Worm (Caenorhabditis elegans): ENCODE results near the gene ZK673.5.

ce11 chrII:10481824-10482556 lies 20.7 kb downstream of the ZK673.5 start, which contains the start of the genes clec-60 and ZK666.11:
- no peak for TF ChIP-seq pat-9 (tag; optimal IDR thresholded peaks at IDR 0.05)
- TF ChIP-seq nhr-11 (tag; optimal IDR thresholded peaks at IDR 0.05) = no peak
- no peak for TF ChIP-seq hlh-30 (tag; optimal IDR thresholded peaks at IDR 0.05; ENCODE audit: insufficient read depth)
- TF ChIP-seq pha-4 (tag; optimal IDR thresholded peaks at IDR 0.05) = no peak
- TF ChIP-seq unc-86 (tag; optimal IDR thresholded peaks at IDR 0.05) = no peak
- TF ChIP-seq ama-1 (optimal IDR thresholded peaks at IDR 0.05) = no peak
- no peak for TF ChIP-seq gmeb-2 (tag; optimal IDR thresholded peaks at IDR 0.05)
- TF ChIP-seq pag-3 (tag; optimal IDR thresholded peaks at IDR 0.05; ENCODE audit: borderline replicate concordance) = no peak
- no peak for TF ChIP-seq elt-2 (tag; optimal IDR thresholded peaks at IDR 0.05)
- TF ChIP-seq unc-3 (GFP tag; conservative IDR thresholded peaks at IDR 0.05) = no peak
- TF ChIP-seq unc-3 (tag; optimal IDR thresholded peaks at IDR 0.05) = no peak
- no peak for TF ChIP-seq ceh-9 (tag; optimal IDR thresholded peaks at IDR 0.05)
- TF ChIP-seq dmd-4 (tag; optimal IDR thresholded peaks at IDR 0.05; ENCODE audit: borderline replicate concordance) = no peak
- no peak for TF ChIP-seq nfya-1 (tag; optimal IDR thresholded peaks at IDR 0.05)
- TF ChIP-seq pqm-1 (tag; optimal IDR thresholded peaks at IDR 0.05) = no peak
